Worm (Caenorhabditis elegans) whole organism, L3 larva: ENCODE results near the gene F09A5.3.

Experiments used
- ama-1 ChIP-seq: fragments of 150-350 bp; optimal IDR thresholded peaks from 2 replicates; lab custom pipeline; 2018
- fkh-10 ChIP-seq: sonication (generic microtip); optimal IDR thresholded peaks from 2 replicates; lab custom pipeline; 2017; ENCODE audit warnings: missing biosample characterization, missing genetic modification reagents, missing genetic modification characterization
- lin-15B ChIP-seq: fragments of 150-350 bp; optimal IDR thresholded peaks from 2 replicates; lab custom pipeline; 2014; ENCODE audit warnings: missing biosample characterization, missing genetic modification characterization
- lsy-12 ChIP-seq: sonication (generic microtip); optimal IDR thresholded peaks from 2 replicates; lab custom pipeline; 2016; ENCODE audit warnings: mild to moderate bottlenecking, missing genetic modification characterization, missing compliant biosample characterization
- nhr-11 ChIP-seq: fragments of 150-350 bp; optimal IDR thresholded peaks from 2 replicates; lab custom pipeline; 2014; ENCODE audit warnings: missing biosample characterization, missing genetic modification characterization
- nhr-25 ChIP-seq: sonication (generic microtip); optimal IDR thresholded peaks from 2 replicates; lab custom pipeline; 2017; ENCODE audit warnings: missing biosample characterization, missing genetic modification characterization
- nhr-43 ChIP-seq: sonication (generic microtip); optimal IDR thresholded peaks from 2 replicates; lab custom pipeline; 2016; ENCODE audit warnings: mild to moderate bottlenecking, missing genetic modification characterization, missing compliant biosample characterization; ENCODE audit not compliant: poor library complexity, severe bottlenecking
- nhr-67 ChIP-seq: fragments of 150-350 bp; optimal IDR thresholded peaks from 2 replicates; lab custom pipeline; 2014; ENCODE audit warnings: missing biosample characterization, missing genetic modification characterization
- zag-1 ChIP-seq: fragments of 150-350 bp; optimal IDR thresholded peaks from 2 replicates; lab custom pipeline; 2014; ENCODE audit warnings: missing biosample characterization, missing genetic modification characterization

ce11 chrX:13110004-13110403 is 31.4 kb upstream of the F09A5.3 start:
- TF ChIP-seq zag-1 = no peak
- TF ChIP-seq lin-15B (tag; lab: Kevin White, UChicago) = no peak
- no peak for TF ChIP-seq nhr-43 (tag; lab: Kevin White, UChicago)
- TF ChIP-seq fkh-10 (GFP tag; lab: Kevin White, UChicago) = no peak
- no peak for TF ChIP-seq ama-1 (lab: Kevin White, UChicago)
- no peak for TF ChIP-seq nhr-11 (tag; lab: Kevin White, UChicago)
- no peak for TF ChIP-seq lsy-12 (tag; lab: Kevin White, UChicago)
- TF ChIP-seq nhr-25 (tag; lab: Kevin White, UChicago) = peak; percentile 72
- no peak for TF ChIP-seq nhr-67 (tag; lab: Kevin White, UChicago)
